Worm (Caenorhabditis elegans) whole organism, young adult: ENCODE results near the gene hrde-2.

Experiments used
- B0019.2 ChIP-seq: fragments of 200-800 bp; sonication (Bioruptor generic); conservative IDR thresholded peaks from 2 replicates; pipeline ENCODE4 v1.3.6; 2022; ENCODE audit warnings: missing genetic modification reagents, missing genetic modification characterization, missing compliant biosample characterization
- B0261.1 ChIP-seq: sonication (generic microtip); optimal IDR thresholded peaks from 2 replicates; lab custom pipeline; 2016; ENCODE audit warnings: mild to moderate bottlenecking, missing genetic modification characterization, moderate library complexity, missing compliant biosample characterization
- C17E4.6 ChIP-seq: fragments of 200-800 bp; sonication (Bioruptor generic); IDR thresholded peaks from 2 replicates; pipeline ENCODE4 v1.3.6; 2022; ENCODE audit warnings: missing genetic modification reagents, missing genetic modification characterization, missing compliant biosample characterization
- D2030.7 ChIP-seq: fragments of 200-800 bp; sonication (Bioruptor generic); IDR thresholded peaks from 2 replicates; pipeline ENCODE4 v1.3.6; 2022; ENCODE audit warnings: missing genetic modification reagents, missing genetic modification characterization, missing compliant biosample characterization
- F39B2.1 ChIP-seq: fragments of 200-800 bp; sonication (Bioruptor generic); IDR thresholded peaks from 2 replicates; pipeline ENCODE4 v1.3.6; 2022; ENCODE audit warnings: missing genetic modification reagents, missing genetic modification characterization, missing compliant biosample characterization
- aptf-3 ChIP-seq: fragments of 200-800 bp; sonication (Bioruptor generic); IDR thresholded peaks from 2 replicates; pipeline ENCODE4 v1.3.6; 2022; ENCODE audit warnings: missing genetic modification characterization, missing compliant biosample characterization
- bed-1 ChIP-seq: fragments of 200-800 bp; sonication (Bioruptor generic); IDR thresholded peaks from 2 replicates; pipeline ENCODE4 v1.3.6; 2022; ENCODE audit warnings: missing genetic modification reagents, missing genetic modification characterization, missing compliant biosample characterization
- ccch-3 ChIP-seq: fragments of 200-800 bp; sonication (Bioruptor generic); optimal IDR thresholded peaks from 2 replicates; lab custom pipeline; 2018; ENCODE audit warnings: mild to moderate bottlenecking, missing genetic modification characterization, missing compliant biosample characterization
- cebp-1 ChIP-seq, 2 experiments: fragments of 200-800 bp in 1 of 2; sonication (Bioruptor generic) in 1 of 2; sonication (generic microtip) in 1 of 2; IDR thresholded peaks in 1 of 2; optimal IDR thresholded peaks in 1 of 2; 2 replicates each; pipeline versions ENCODE4 v1.3.6 to Lab custom; 2017 to 2022; ENCODE audit warnings: missing compliant biosample characterization in 2 of 2, missing genetic modification characterization in 2 of 2, mild to moderate bottlenecking in 1 of 2, missing genetic modification reagents in 1 of 2, moderate library complexity in 1 of 2
- ceh-40 ChIP-seq: fragments of 200-800 bp; sonication (Bioruptor generic); IDR thresholded peaks from 2 replicates; pipeline ENCODE4 v1.3.6; 2022; ENCODE audit warnings: missing genetic modification characterization, missing compliant biosample characterization
- ceh-58 ChIP-seq: fragments of 200-800 bp; sonication (Bioruptor generic); IDR thresholded peaks from 2 replicates; pipeline ENCODE4 v1.3.6; 2022; ENCODE audit warnings: missing genetic modification characterization, missing compliant biosample characterization
- ceh-91 ChIP-seq: fragments of 200-800 bp; sonication (Bioruptor generic); IDR thresholded peaks from 2 replicates; pipeline ENCODE4 v1.3.6; 2022; ENCODE audit warnings: missing genetic modification reagents, missing genetic modification characterization, missing compliant biosample characterization
- efl-1 ChIP-seq: fragments of 150-350 bp; optimal IDR thresholded peaks from 2 replicates; lab custom pipeline; 2014; ENCODE audit warnings: missing biosample characterization, missing genetic modification reagents, missing genetic modification characterization
- ets-4 ChIP-seq: fragments of 200-800 bp; sonication (Bioruptor generic); optimal IDR thresholded peaks from 2 replicates; lab custom pipeline; 2018; ENCODE audit warnings: mild to moderate bottlenecking, missing genetic modification characterization, missing compliant biosample characterization
- hlh-12 ChIP-seq: sonication (generic microtip); optimal IDR thresholded peaks from 2 replicates; lab custom pipeline; 2016; ENCODE audit warnings: missing genetic modification characterization, missing compliant biosample characterization
- hmg-1.2 ChIP-seq: fragments of 200-800 bp; sonication (Bioruptor generic); IDR thresholded peaks from 2 replicates; pipeline ENCODE4 v1.3.6; 2022; ENCODE audit warnings: missing genetic modification reagents, missing genetic modification characterization, missing compliant biosample characterization
- let-526 ChIP-seq: fragments of 200-800 bp; sonication (Bioruptor generic); IDR thresholded peaks from 2 replicates; pipeline ENCODE4 v1.3.6; 2022; ENCODE audit warnings: missing genetic modification reagents, missing genetic modification characterization, missing compliant biosample characterization
- lin-40 ChIP-seq: sonication (generic microtip); optimal IDR thresholded peaks from 2 replicates; lab custom pipeline; 2016; ENCODE audit warnings: missing genetic modification characterization, mild to moderate bottlenecking, missing compliant biosample characterization, missing genotype, missing genetic modification reagents
- lsl-1 ChIP-seq: fragments of 200-800 bp; sonication (Bioruptor generic); optimal IDR thresholded peaks from 2 replicates; lab custom pipeline; 2018; ENCODE audit warnings: mild to moderate bottlenecking, missing genetic modification characterization, moderate library complexity, missing compliant biosample characterization
- lsy-27 ChIP-seq: sonication (generic microtip); optimal IDR thresholded peaks from 2 replicates; lab custom pipeline; 2017; ENCODE audit warnings: missing genetic modification characterization, mild to moderate bottlenecking, missing compliant biosample characterization, antibody characterized with exemption, missing genotype, borderline replicate concordance; ENCODE audit not compliant: insufficient read depth
- madf-10 ChIP-seq: sonication (generic microtip); optimal IDR thresholded peaks from 2 replicates; lab custom pipeline; 2016; ENCODE audit warnings: mild to moderate bottlenecking, missing genetic modification characterization, missing compliant biosample characterization
- mxl-1 ChIP-seq: sonication (generic microtip); optimal IDR thresholded peaks from 2 replicates; lab custom pipeline; 2016; ENCODE audit warnings: missing genetic modification characterization, missing compliant biosample characterization
- nfya-2 ChIP-seq: fragments of 200-800 bp; sonication (Bioruptor generic); IDR thresholded peaks from 2 replicates; pipeline ENCODE4 v1.3.6; 2022; ENCODE audit warnings: missing genetic modification reagents, missing genetic modification characterization, missing compliant biosample characterization
- rec-8 ChIP-seq, 2 experiments: sonication (generic microtip); optimal IDR thresholded peaks; 2 replicates each; lab custom pipeline; 2016; ENCODE audit warnings: mild to moderate bottlenecking in 2 of 2, missing genetic modification characterization in 2 of 2, missing genetic modification reagents in 2 of 2, missing genotype in 2 of 2, missing biosample characterization in 1 of 2, missing compliant biosample characterization in 1 of 2, moderate library complexity in 1 of 2
- sea-2 ChIP-seq: fragments of 200-800 bp; sonication (Bioruptor generic); IDR thresholded peaks from 2 replicates; pipeline ENCODE4 v1.3.6; 2022; ENCODE audit warnings: missing genetic modification characterization, missing compliant biosample characterization
- snpc-3.4 ChIP-seq: sonication (generic microtip); optimal IDR thresholded peaks from 2 replicates; lab custom pipeline; 2017; ENCODE audit warnings: missing genetic modification characterization, mild to moderate bottlenecking, missing compliant biosample characterization, antibody characterized with exemption, moderate library complexity, missing genotype, missing genetic modification reagents
- snpc-4 ChIP-seq, 5 experiments: fragments of 150-350 bp in 1 of 5; sonication (generic microtip) in 4 of 5; optimal IDR thresholded peaks; 2 replicates each; lab custom pipeline; 2014 to 2018; ENCODE audit warnings: missing genetic modification characterization in 5 of 5, missing biosample characterization in 3 of 5, antibody characterized with exemption in 2 of 5, mild to moderate bottlenecking in 2 of 5, missing compliant biosample characterization in 2 of 5, missing genotype in 2 of 5, moderate library complexity in 2 of 5, missing genetic modification reagents in 1 of 5
- somi-1 ChIP-seq: fragments of 200-800 bp; sonication (Bioruptor generic); optimal IDR thresholded peaks from 2 replicates; lab custom pipeline; 2018; ENCODE audit warnings: mild to moderate bottlenecking, missing genetic modification characterization, missing compliant biosample characterization
- tbx-9 ChIP-seq: sonication (generic microtip); optimal IDR thresholded peaks from 2 replicates; lab custom pipeline; 2016; ENCODE audit warnings: borderline replicate concordance, missing genetic modification characterization, inconsistent platforms, missing compliant biosample characterization
- unc-62 ChIP-seq: fragments of 150-350 bp; optimal IDR thresholded peaks from 2 replicates; lab custom pipeline; 2014; ENCODE audit warnings: missing biosample characterization, missing genetic modification reagents, missing genetic modification characterization
- ztf-26 ChIP-seq: sonication (generic microtip); optimal IDR thresholded peaks from 2 replicates; lab custom pipeline; 2017; ENCODE audit warnings: missing genetic modification characterization, missing compliant biosample characterization
- ztf-6 ChIP-seq: fragments of 200-800 bp; sonication (Bioruptor generic); IDR thresholded peaks from 2 replicates; pipeline ENCODE4 v1.3.6; 2022; ENCODE audit warnings: missing genetic modification reagents, missing genetic modification characterization, missing compliant biosample characterization

The hrde-2 gene

ce11 chrV:15004800-15005199 lies at the start of gene hrde-2:
Gene hrde-2, plus strand, starts transcription at chrV:15005100.
- TF ChIP-seq aptf-3 (GFP tag; lab: Robert Waterston, UW) (no peak), B0261.1 (tag; lab: Kevin White, UChicago) (no peak), lsl-1 (GFP tag; lab: Kevin White, UChicago) (no peak), ets-4 (GFP tag; lab: Kevin White, UChicago) (no peak), madf-10 (tag; lab: Kevin White, UChicago) (no peak), unc-62 (GFP tag; lab: Kevin White, UChicago) (no peak), somi-1 (GFP tag; lab: Kevin White, UChicago) (no peak), hlh-12 (tag; lab: Kevin White, UChicago) (no peak), bed-1 (GFP tag; lab: Robert Waterston, UW) (no peak), ccch-3 (GFP tag; lab: Kevin White, UChicago) (no peak), C17E4.6 (GFP tag; lab: Robert Waterston, UW) (no peak)

- TF ChIP-seq sea-2 (GFP tag; lab: Robert Waterston, UW) (no peak), lin-40 (tag; lab: Kevin White, UChicago) (no peak), ceh-40 (GFP tag; lab: Robert Waterston, UW) (no peak), snpc-4 (GFP tag; optimal IDR thresholded peaks at IDR 0.05; lab: Kevin White, UChicago) (no peak), snpc-4 (tag; optimal IDR thresholded peaks at IDR 0.05; lab: Kevin White, UChicago) (no peak), rec-8 (tag; optimal IDR thresholded peaks at IDR 0.05; lab: Kevin White, UChicago) (no peak), nfya-2 (GFP tag; lab: Robert Waterston, UW) (no peak), tbx-9 (tag; lab: Kevin White, UChicago) (no peak), ztf-6 (GFP tag; lab: Robert Waterston, UW) (no peak), F39B2.1 (GFP tag; lab: Robert Waterston, UW) (no peak), C17E4.6 (GFP tag; lab: Robert Waterston, UW) (no peak), snpc-3.4 (no peak), cebp-1 (GFP tag; IDR thresholded peaks at IDR 0.05; lab: Robert Waterston, UW) (no peak), cebp-1 (tag; optimal IDR thresholded peaks at IDR 0.05; lab: Kevin White, UChicago) (no peak), B0019.2 (GFP tag; lab: Robert Waterston, UW) (no peak), efl-1 (no peak)
Observed at ce11 chrV:14955676-14956075, 49.2 kb upstream of the hrde-2 start, which contains the start of gene F02D8.9. Gene F02D8.9, minus strand, starts transcription at chrV:14955776.

- no peak for TF ChIP-seq let-526 (GFP tag; lab: Robert Waterston, UW)
Observed at ce11 chrV:14971136-14971535, 33.8 kb upstream of the hrde-2 start, which contains the start of gene nlp-59. Gene nlp-59, plus strand, starts transcription at chrV:14971436.

- TF ChIP-seq ceh-58 (GFP tag; lab: Robert Waterston, UW) (no peak), hmg-1.2 (GFP tag; lab: Robert Waterston, UW) (no peak), ztf-26 (tag; lab: Kevin White, UChicago) (no peak), lsy-27 (tag; lab: Kevin White, UChicago) (no peak), B0019.2 (GFP tag; lab: Robert Waterston, UW) (no peak), ets-4 (GFP tag; lab: Kevin White, UChicago) (no peak), mxl-1 (tag; lab: Kevin White, UChicago) (no peak), ceh-91 (GFP tag; lab: Robert Waterston, UW) (no peak), tbx-9 (tag; lab: Kevin White, UChicago) (no peak), D2030.7 (GFP tag; lab: Robert Waterston, UW) (no peak)
Observed at ce11 chrV:14978205-14978751, 26.6 kb upstream of the hrde-2 start, which contains the start of the genes grd-12 and F02D8.1. Gene grd-12, plus strand, starts transcription at chrV:14978505. Gene F02D8.1, minus strand, starts transcription at chrV:14978701.
